Fruit fly (Drosophila melanogaster) whole organism, prepupa: ENCODE measurements around the gene CG3434.

Experiments
- Blimp-1 ChIP-seq: fragments of 200-800 bp; sonication (Bioruptor generic); optimal IDR thresholded peaks from 3 replicates; lab custom pipeline; 2017; ENCODE audit warnings: missing biosample characterization, missing genetic modification characterization, mild to moderate bottlenecking, moderate library complexity, missing genetic modification reagents
- CG10631 ChIP-seq: fragments of 200-800 bp; sonication (Bioruptor generic); optimal IDR thresholded peaks from 2 replicates; lab custom pipeline; 2016; ENCODE audit warnings: missing biosample characterization, missing genetic modification characterization
- CG10669 ChIP-seq: fragments of 200-800 bp; sonication (Bioruptor generic); optimal IDR thresholded peaks from 3 replicates; lab custom pipeline; 2018; ENCODE audit warnings: missing biosample characterization, mild to moderate bottlenecking, missing genetic modification characterization, moderate library complexity
- CG11294 ChIP-seq: fragments of 200-800 bp; sonication (Bioruptor generic); IDR thresholded peaks from 2 replicates; pipeline ENCODE4 v1.3.6; 2022; ENCODE audit warnings: missing biosample characterization, missing genetic modification characterization
- CG11762 ChIP-seq: fragments of 200-800 bp; sonication (Bioruptor generic); optimal IDR thresholded peaks from 3 replicates; lab custom pipeline; 2016; ENCODE audit warnings: missing biosample characterization, missing genetic modification characterization; ENCODE audit not compliant: insufficient read depth
- CG15336 ChIP-seq: fragments of 200-800 bp; sonication (Bioruptor generic); IDR thresholded peaks from 2 replicates; pipeline ENCODE4 v1.3.6; 2022; ENCODE audit warnings: missing biosample characterization, missing genetic modification characterization
- CG1621 ChIP-seq: fragments of 200-800 bp; sonication (Bioruptor generic); optimal IDR thresholded peaks from 3 replicates; lab custom pipeline; 2018; ENCODE audit warnings: missing biosample characterization, mild to moderate bottlenecking, missing genetic modification characterization
- CG16779 ChIP-seq: fragments of 200-800 bp; sonication (Bioruptor generic); optimal IDR thresholded peaks from 3 replicates; lab custom pipeline; 2017; ENCODE audit warnings: missing biosample characterization, mild to moderate bottlenecking, missing genetic modification characterization
- CG3032 ChIP-seq: fragments of 200-800 bp; optimal IDR thresholded peaks from 2 replicates; lab custom pipeline; 2019; ENCODE audit warnings: missing biosample characterization, mild to moderate bottlenecking, missing genetic modification characterization, moderate library complexity
- CG32006 ChIP-seq: fragments of 200-800 bp; sonication (Bioruptor generic); optimal IDR thresholded peaks from 3 replicates; lab custom pipeline; 2017; ENCODE audit warnings: missing biosample characterization, mild to moderate bottlenecking, missing genetic modification characterization
- CG34406 ChIP-seq: fragments of 200-800 bp; sonication (Bioruptor generic); optimal IDR thresholded peaks from 3 replicates; lab custom pipeline; 2016; ENCODE audit warnings: missing biosample characterization, missing genetic modification characterization
- CG3919 ChIP-seq: fragments of 200-800 bp; sonication (Bioruptor generic); optimal IDR thresholded peaks from 3 replicates; lab custom pipeline; 2016; ENCODE audit warnings: missing biosample characterization, missing genetic modification characterization
- CG4318 ChIP-seq: fragments of 200-800 bp; sonication (Bioruptor generic); optimal IDR thresholded peaks from 3 replicates; lab custom pipeline; 2017; ENCODE audit warnings: missing biosample characterization, mild to moderate bottlenecking, missing genetic modification characterization
- CG6792 ChIP-seq: fragments of 200-800 bp; sonication (Bioruptor generic); optimal IDR thresholded peaks from 3 replicates; lab custom pipeline; 2016; ENCODE audit warnings: missing biosample characterization, missing genetic modification characterization
- CG6854 ChIP-seq: fragments of 200-800 bp; sonication (Bioruptor generic); optimal IDR thresholded peaks from 2 replicates; lab custom pipeline; 2017; ENCODE audit warnings: missing biosample characterization, mild to moderate bottlenecking, missing genetic modification characterization
- CG7368 ChIP-seq: fragments of 200-800 bp; sonication (Bioruptor generic); optimal IDR thresholded peaks from 3 replicates; lab custom pipeline; 2016; ENCODE audit warnings: missing biosample characterization, missing genetic modification characterization
- CG8119 ChIP-seq: fragments of 200-800 bp; sonication (Bioruptor generic); IDR thresholded peaks from 3 replicates; pipeline ENCODE4 v1.3.6; 2022; ENCODE audit warnings: missing biosample characterization, missing genetic modification characterization
- CG8319 ChIP-seq: fragments of 200-800 bp; sonication (Bioruptor generic); optimal IDR thresholded peaks from 3 replicates; lab custom pipeline; 2016; ENCODE audit warnings: missing biosample characterization, missing genetic modification characterization
- CG8632 ChIP-seq: fragments of 200-800 bp; sonication (Bioruptor generic); optimal IDR thresholded peaks from 3 replicates; lab custom pipeline; 2016; ENCODE audit warnings: missing biosample characterization, missing genetic modification characterization
- CG9139 ChIP-seq: fragments of 200-800 bp; sonication (Bioruptor generic); optimal IDR thresholded peaks from 3 replicates; lab custom pipeline; 2017; ENCODE audit warnings: missing biosample characterization, mild to moderate bottlenecking, missing genetic modification characterization
- Eip78C ChIP-seq: fragments of 200-800 bp; sonication (Bioruptor generic); peaks from one replicate; lab custom pipeline; 2016; ENCODE audit warnings: missing biosample characterization, missing genetic modification characterization
- Eip93F ChIP-seq: fragments of 200-800 bp; sonication (Bioruptor generic); optimal IDR thresholded peaks from 2 replicates; lab custom pipeline; 2016; ENCODE audit warnings: missing biosample characterization, mild to moderate bottlenecking, missing genetic modification characterization
- Ets21C ChIP-seq: fragments of 200-800 bp; sonication (Bioruptor generic); optimal IDR thresholded peaks from 3 replicates; lab custom pipeline; 2016; ENCODE audit warnings: missing biosample characterization, missing genetic modification characterization
- Ets96B ChIP-seq: fragments of 200-800 bp; optimal IDR thresholded peaks from 2 replicates; lab custom pipeline; 2019; ENCODE audit warnings: missing biosample characterization, mild to moderate bottlenecking, missing genetic modification characterization, moderate library complexity
- Hr38 ChIP-seq: sonication (Bioruptor generic); optimal IDR thresholded peaks from 2 replicates; lab custom pipeline; 2016; ENCODE audit warnings: missing biosample characterization, missing genetic modification characterization
- Hr39 ChIP-seq: fragments of 200-800 bp; sonication (Bioruptor generic); optimal IDR thresholded peaks from 2 replicates; lab custom pipeline; 2016; ENCODE audit warnings: missing biosample characterization, missing genetic modification characterization
- Hr4 ChIP-seq: fragments of 200-800 bp; sonication (Bioruptor generic); optimal IDR thresholded peaks from 3 replicates; lab custom pipeline; 2016; ENCODE audit warnings: missing biosample characterization, missing genetic modification characterization
- Lpt ChIP-seq: fragments of 200-800 bp; sonication (Bioruptor generic); optimal IDR thresholded peaks from 3 replicates; lab custom pipeline; 2016; ENCODE audit warnings: missing biosample characterization, missing genetic modification characterization
- Met ChIP-seq: fragments of 200-800 bp; sonication (Bioruptor generic); optimal IDR thresholded peaks from 3 replicates; lab custom pipeline; 2016; ENCODE audit warnings: missing biosample characterization, missing genetic modification characterization
- OdsH ChIP-seq: fragments of 200-800 bp; sonication (Bioruptor generic); optimal IDR thresholded peaks from 3 replicates; lab custom pipeline; 2016; ENCODE audit warnings: missing biosample characterization, missing genetic modification characterization
- Smox ChIP-seq: fragments of 200-800 bp; sonication (Bioruptor generic); optimal IDR thresholded peaks from 3 replicates; lab custom pipeline; 2016; ENCODE audit warnings: missing biosample characterization, missing genetic modification characterization
- Sox14 ChIP-seq: fragments of 200-800 bp; sonication (Bioruptor generic); optimal IDR thresholded peaks from 3 replicates; lab custom pipeline; 2016; ENCODE audit warnings: missing biosample characterization, missing genetic modification characterization
- Sox15 ChIP-seq: fragments of 200-800 bp; sonication (Bioruptor generic); optimal IDR thresholded peaks from 3 replicates; lab custom pipeline; 2016; ENCODE audit warnings: missing biosample characterization, missing genetic modification characterization
- achi ChIP-seq: fragments of 200-800 bp; sonication (Bioruptor generic); optimal IDR thresholded peaks from 3 replicates; lab custom pipeline; 2016; ENCODE audit warnings: missing biosample characterization, missing genetic modification characterization
- acj6 ChIP-seq: fragments of 200-800 bp; sonication (Bioruptor generic); optimal IDR thresholded peaks from 3 replicates; lab custom pipeline; 2016; ENCODE audit warnings: missing biosample characterization, missing genetic modification characterization
- cyc ChIP-seq: fragments of 200-800 bp; sonication (Bioruptor generic); optimal IDR thresholded peaks from 3 replicates; lab custom pipeline; 2016; ENCODE audit warnings: missing biosample characterization, missing genetic modification characterization
- dac ChIP-seq: fragments of 200-800 bp; sonication (Bioruptor generic); optimal IDR thresholded peaks from 2 replicates; lab custom pipeline; 2017; ENCODE audit warnings: missing biosample characterization, mild to moderate bottlenecking, missing genetic modification characterization
- eg ChIP-seq: fragments of 200-800 bp; sonication (Bioruptor generic); IDR thresholded peaks from 3 replicates; pipeline ENCODE4 v1.3.6; 2022; ENCODE audit warnings: missing biosample characterization, missing genetic modification characterization
- esn ChIP-seq: fragments of 200-800 bp; sonication (Bioruptor generic); optimal IDR thresholded peaks from 2 replicates; lab custom pipeline; 2016; ENCODE audit warnings: missing biosample characterization, mild to moderate bottlenecking, missing genetic modification characterization, moderate library complexity
- fd59A ChIP-seq: fragments of 200-800 bp; sonication (Bioruptor generic); optimal IDR thresholded peaks from 2 replicates; lab custom pipeline; 2017; ENCODE audit warnings: missing biosample characterization, mild to moderate bottlenecking, missing genetic modification characterization, missing genetic modification reagents
- fd85E ChIP-seq: fragments of 200-800 bp; sonication (Bioruptor generic); optimal IDR thresholded peaks from 3 replicates; lab custom pipeline; 2016; ENCODE audit warnings: missing biosample characterization, missing genetic modification characterization
- fkh ChIP-seq: fragments of 200-800 bp; sonication (Bioruptor generic); optimal IDR thresholded peaks from 3 replicates; lab custom pipeline; 2017; ENCODE audit warnings: missing biosample characterization, mild to moderate bottlenecking, missing genetic modification characterization, moderate library complexity
- lz ChIP-seq: fragments of 200-800 bp; sonication (Bioruptor generic); optimal IDR thresholded peaks from 3 replicates; lab custom pipeline; 2016; ENCODE audit warnings: missing biosample characterization, missing genetic modification characterization
- pdm3 ChIP-seq: fragments of 200-800 bp; sonication (Bioruptor generic); optimal IDR thresholded peaks from 3 replicates; lab custom pipeline; 2016; ENCODE audit warnings: missing biosample characterization, missing genetic modification characterization
- salr ChIP-seq, 2 experiments: fragments of 200-800 bp; sonication (Bioruptor generic); optimal IDR thresholded peaks; 3 replicates each; lab custom pipeline; 2016 to 2018; ENCODE audit warnings: missing biosample characterization in 2 of 2, missing genetic modification characterization in 2 of 2, mild to moderate bottlenecking in 1 of 2
- ss ChIP-seq, 2 experiments: fragments of 200-800 bp; sonication (Bioruptor generic); optimal IDR thresholded peaks; 2 replicates in 1 of 2; 3 replicates in 1 of 2; lab custom pipeline; 2017 to 2018; ENCODE audit warnings: mild to moderate bottlenecking in 2 of 2, missing biosample characterization in 2 of 2, missing genetic modification characterization in 2 of 2, moderate library complexity in 1 of 2
- svp ChIP-seq: fragments of 200-800 bp; sonication (Bioruptor generic); peaks from one replicate; lab custom pipeline; 2016; ENCODE audit warnings: missing biosample characterization, missing genetic modification characterization
- vri ChIP-seq: fragments of 200-800 bp; sonication (Bioruptor generic); optimal IDR thresholded peaks from 3 replicates; lab custom pipeline; 2016; ENCODE audit warnings: missing biosample characterization, mild to moderate bottlenecking, missing genetic modification characterization

The CG3434 gene

DNA sequence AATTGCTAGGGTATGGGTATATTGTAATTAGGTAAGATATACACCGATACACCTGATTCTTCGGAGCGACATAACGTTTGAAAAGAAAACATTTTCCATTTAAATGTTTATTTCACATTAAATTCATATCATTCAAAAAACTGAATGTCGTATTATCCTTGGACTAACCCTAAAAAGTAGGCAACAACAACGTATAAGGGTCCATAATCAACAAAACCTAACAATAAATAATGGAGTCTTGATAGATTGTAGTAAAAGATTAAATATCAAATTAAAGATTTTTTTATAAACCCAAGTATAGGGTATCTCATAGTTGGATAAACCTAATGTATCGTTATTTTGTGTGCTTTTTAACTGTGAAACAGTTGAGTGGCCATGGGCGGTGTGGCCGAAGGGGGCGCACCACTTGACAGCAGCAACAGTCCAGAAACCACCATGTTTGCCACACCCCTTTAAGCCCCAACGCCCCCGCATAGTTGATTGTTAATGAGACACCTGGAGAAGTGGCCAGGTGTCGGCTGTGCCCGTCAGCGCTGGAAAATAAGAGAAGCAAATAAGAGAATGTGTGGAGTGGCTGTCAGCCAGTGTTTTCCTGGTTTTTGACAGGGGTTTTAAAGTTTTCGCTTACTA is 7.8 kb upstream of the CG3434 start (continued):
- peak; percentile 28 for TF ChIP-seq pdm3 (GFP tag; lab: Kevin White, UChicago)
- TF ChIP-seq CG8319 (GFP tag; lab: Kevin White, UChicago): no peak
- TF ChIP-seq Hr39: peak; percentile 19
- peak in 1 of 2 experiments; percentile 45 for TF ChIP-seq salr (GFP tag; optimal IDR thresholded peaks at IDR 0.05; lab: Kevin White, UChicago)
- TF ChIP-seq OdsH: peak; percentile 46
- no peak for TF ChIP-seq Blimp-1 (GFP tag; lab: Kevin White, UChicago)
- TF ChIP-seq CG4318 (GFP tag; lab: Kevin White, UChicago): peak; percentile 9
- no peak for TF ChIP-seq CG7368 (GFP tag; lab: Kevin White, UChicago)
- TF ChIP-seq CG11294 (GFP tag; lab: Robert Waterston, UW): no peak
- TF ChIP-seq fkh (GFP tag; lab: Kevin White, UChicago): no peak
- TF ChIP-seq vri (GFP tag; lab: Kevin White, UChicago): no peak
- TF ChIP-seq dac: no peak
- no peak for TF ChIP-seq ss (GFP tag; optimal IDR thresholded peaks at IDR 0.05; lab: Kevin White, UChicago)
- TF ChIP-seq CG16779 (tag; lab: Kevin White, UChicago): no peak
- no peak for TF ChIP-seq CG3032 (tag; lab: Kevin White, UChicago)
- no peak for TF ChIP-seq CG8632 (GFP tag; lab: Kevin White, UChicago)
- TF ChIP-seq CG6854 (GFP tag; lab: Kevin White, UChicago): no peak
- no peak for TF ChIP-seq Hr38 (GFP tag; lab: Kevin White, UChicago)
- no peak for TF ChIP-seq CG6792 (GFP tag; lab: Kevin White, UChicago)
- TF ChIP-seq Eip93F (GFP tag; lab: Kevin White, UChicago): no peak
- TF ChIP-seq achi (GFP tag; lab: Kevin White, UChicago): no peak
- TF ChIP-seq Met: peak; percentile 17
- no peak for TF ChIP-seq Ets96B (tag; lab: Kevin White, UChicago)

DNA sequence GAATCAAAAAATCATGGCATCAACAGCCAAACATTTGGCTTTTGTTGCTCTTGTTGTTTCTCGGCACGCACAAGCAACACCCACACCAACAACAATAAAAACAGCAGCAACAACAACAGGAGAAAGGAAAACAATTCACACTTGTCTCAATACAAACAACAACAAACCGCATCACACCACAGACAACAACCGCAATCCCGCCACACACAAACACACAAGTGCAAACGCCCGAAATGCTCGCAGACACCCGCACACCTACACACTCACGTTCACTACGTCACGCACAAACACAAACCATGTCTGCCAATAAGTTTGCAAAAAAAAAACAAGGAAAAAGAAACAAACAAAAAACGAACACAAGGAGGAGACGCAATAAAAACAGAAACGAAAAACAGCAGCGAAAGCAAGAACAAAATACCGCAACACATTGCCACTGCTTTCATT is 7.2 kb upstream of the CG3434 start:
- TF ChIP-seq CG8632 (GFP tag; lab: Kevin White, UChicago): no peak
- no peak for TF ChIP-seq Ets21C (GFP tag; lab: Kevin White, UChicago)
- TF ChIP-seq CG6854 (GFP tag; lab: Kevin White, UChicago): peak; percentile 48
- TF ChIP-seq CG10631 (GFP tag; lab: Kevin White, UChicago): no peak
- TF ChIP-seq CG32006: no peak
- TF ChIP-seq Smox (GFP tag; lab: Kevin White, UChicago): no peak
- no peak for TF ChIP-seq dac
- TF ChIP-seq CG34406 (GFP tag; lab: Kevin White, UChicago): no peak
- peak; percentile 9 for TF ChIP-seq achi (GFP tag; lab: Kevin White, UChicago)
- no peak for TF ChIP-seq Hr39
- TF ChIP-seq vri (GFP tag; lab: Kevin White, UChicago): no peak
- no peak for TF ChIP-seq esn (GFP tag; lab: Kevin White, UChicago)
- no peak for TF ChIP-seq svp (GFP tag; lab: Kevin White, UChicago)
- TF ChIP-seq CG7368 (GFP tag; lab: Kevin White, UChicago): no peak
- no peak for TF ChIP-seq Blimp-1 (GFP tag; lab: Kevin White, UChicago)
- TF ChIP-seq CG1621: peak; percentile 23
- TF ChIP-seq Lpt: peak; percentile 48
- no peak for TF ChIP-seq cyc (GFP tag; lab: Kevin White, UChicago)
- TF ChIP-seq CG11762 (GFP tag; lab: Kevin White, UChicago): no peak
- peak; percentile 32 for TF ChIP-seq CG3919
- TF ChIP-seq CG6792 (GFP tag; lab: Kevin White, UChicago): no peak
- no peak for TF ChIP-seq fd59A
- no peak for TF ChIP-seq acj6 (GFP tag; lab: Kevin White, UChicago)
- no peak for TF ChIP-seq Sox14 (GFP tag; lab: Kevin White, UChicago)
- peak; percentile 60 for TF ChIP-seq CG15336 (GFP tag; lab: Robert Waterston, UW)
- peak; percentile 21 for TF ChIP-seq fd85E (GFP tag; lab: Kevin White, UChicago)
- no peak for TF ChIP-seq Hr4 (GFP tag; lab: Kevin White, UChicago)
- no peak for TF ChIP-seq Hr38 (GFP tag; lab: Kevin White, UChicago)
- peak; percentile 58 for TF ChIP-seq CG9139
- no peak for TF ChIP-seq pdm3 (GFP tag; lab: Kevin White, UChicago)
- no peak for TF ChIP-seq CG3032 (tag; lab: Kevin White, UChicago)
- TF ChIP-seq lz: no peak
- TF ChIP-seq CG8119 (GFP tag; lab: Robert Waterston, UW): peak; percentile 66
- TF ChIP-seq salr (GFP tag; optimal IDR thresholded peaks at IDR 0.05; lab: Kevin White, UChicago): peak in 1 of 2 experiments; percentile 11
- TF ChIP-seq CG4318 (GFP tag; lab: Kevin White, UChicago): no peak
- TF ChIP-seq Sox15 (GFP tag; lab: Kevin White, UChicago): no peak
- peak; percentile 40 for TF ChIP-seq Eip78C
- TF ChIP-seq CG10669 (GFP tag; lab: Kevin White, UChicago): no peak
- TF ChIP-seq eg (GFP tag; lab: Robert Waterston, UW): peak; percentile 83
